Worm (Caenorhabditis elegans) whole organism, L1 larva: Measurements from ENCODE around the gene snr-1.

ENCODE experiments used
- C16A3.4 ChIP-seq: fragments of 150-350 bp; optimal IDR thresholded peaks from 2 replicates; lab custom pipeline; 2014; ENCODE audit warnings: missing biosample characterization, missing genetic modification characterization
- F16B12.6 ChIP-seq: fragments of 150-350 bp; optimal IDR thresholded peaks from 2 replicates; lab custom pipeline; 2014; ENCODE audit warnings: missing biosample characterization, missing genetic modification characterization
- alr-1 ChIP-seq: fragments of 200-800 bp; sonication (Bioruptor generic); optimal IDR thresholded peaks from 2 replicates; lab custom pipeline; 2018; ENCODE audit warnings: borderline replicate concordance, mild to moderate bottlenecking, missing genetic modification characterization, missing compliant biosample characterization
- aly-2 ChIP-seq: fragments of 150-350 bp; optimal IDR thresholded peaks from 2 replicates; lab custom pipeline; 2014; ENCODE audit warnings: missing biosample characterization, missing genetic modification characterization
- ceh-8 ChIP-seq: fragments of 200-800 bp; sonication (Bioruptor generic); optimal IDR thresholded peaks from 2 replicates; lab custom pipeline; 2018; ENCODE audit warnings: mild to moderate bottlenecking, missing genetic modification characterization, moderate library complexity, missing compliant biosample characterization
- ceh-82 ChIP-seq, 3 experiments: fragments of 150-350 bp in 1 of 3; sonication (generic microtip) in 2 of 3; optimal IDR thresholded peaks; 2 replicates each; lab custom pipeline; 2014 to 2017; ENCODE audit warnings: missing biosample characterization in 3 of 3, missing genetic modification characterization in 3 of 3
- efl-1 ChIP-seq, 4 experiments: fragments of 150-350 bp; optimal IDR thresholded peaks in 3 of 4; peaks in 1 of 4; 1 replicate in 1 of 4; 2 replicates in 3 of 4; lab custom pipeline; 2014; ENCODE audit warnings: missing biosample characterization in 2 of 4, missing genetic modification characterization in 2 of 4, missing genetic modification reagents in 2 of 4
- fkh-10 ChIP-seq: sonication (generic microtip); optimal IDR thresholded peaks from 2 replicates; lab custom pipeline; 2017; ENCODE audit warnings: missing biosample characterization, missing genetic modification reagents, missing genetic modification characterization
- hlh-4 ChIP-seq: sonication (generic microtip); optimal IDR thresholded peaks from 2 replicates; lab custom pipeline; 2016; ENCODE audit warnings: mild to moderate bottlenecking, missing genetic modification characterization, missing compliant biosample characterization
- hpl-2 ChIP-seq: fragments of 150-350 bp; optimal IDR thresholded peaks from 2 replicates; lab custom pipeline; 2014; ENCODE audit warnings: missing biosample characterization, missing genetic modification reagents, missing genetic modification characterization
- isw-1 ChIP-seq: fragments of 200-800 bp; sonication (Bioruptor generic); IDR thresholded peaks from 2 replicates; pipeline ENCODE4 v1.3.6; 2022; ENCODE audit warnings: missing genetic modification characterization, missing compliant biosample characterization
- lin-14 ChIP-seq: fragments of 200-800 bp; sonication (Bioruptor generic); optimal IDR thresholded peaks from 2 replicates; lab custom pipeline; 2018; ENCODE audit warnings: mild to moderate bottlenecking, missing genetic modification characterization, moderate library complexity, missing compliant biosample characterization
- lin-35 ChIP-seq, 2 experiments: fragments of 150-350 bp; optimal IDR thresholded peaks; 2 replicates each; lab custom pipeline; 2014; ENCODE audit warnings: missing biosample characterization in 2 of 2, missing genetic modification characterization in 2 of 2, missing genetic modification reagents in 2 of 2
- mep-1 ChIP-seq: fragments of 150-350 bp; optimal IDR thresholded peaks from 2 replicates; lab custom pipeline; 2014; ENCODE audit warnings: missing biosample characterization, missing genetic modification characterization
- nhr-11 ChIP-seq: fragments of 150-350 bp; optimal IDR thresholded peaks from 2 replicates; lab custom pipeline; 2014; ENCODE audit warnings: missing biosample characterization, missing genetic modification characterization
- nhr-19 ChIP-seq: fragments of 200-800 bp; sonication (Bioruptor generic); conservative IDR thresholded peaks from 2 replicates; pipeline ENCODE4 v1.3.6; 2022; ENCODE audit warnings: missing genetic modification characterization, missing compliant biosample characterization
- nhr-237 ChIP-seq: fragments of 150-350 bp; optimal IDR thresholded peaks from 2 replicates; lab custom pipeline; 2014; ENCODE audit warnings: missing biosample characterization, missing genetic modification characterization
- nhr-85 ChIP-seq: sonication (generic microtip); peaks from one replicate; lab custom pipeline; 2016; ENCODE audit warnings: missing genetic modification characterization, inconsistent platforms, missing compliant biosample characterization
- nhr-90 ChIP-seq: sonication (generic microtip); optimal IDR thresholded peaks from 2 replicates; lab custom pipeline; 2016; ENCODE audit warnings: mild to moderate bottlenecking, missing genetic modification characterization, missing compliant biosample characterization; ENCODE audit not compliant: poor library complexity
- skn-1 ChIP-seq: fragments of 150-350 bp; optimal IDR thresholded peaks from 2 replicates; lab custom pipeline; 2014; ENCODE audit warnings: missing biosample characterization, missing genetic modification characterization
- snpc-4 ChIP-seq: fragments of 150-350 bp; optimal IDR thresholded peaks from 2 replicates; lab custom pipeline; 2014; ENCODE audit warnings: missing biosample characterization, missing genetic modification characterization
- snu-23 ChIP-seq: sonication (generic microtip); optimal IDR thresholded peaks from 2 replicates; lab custom pipeline; 2016; ENCODE audit warnings: missing genetic modification characterization, missing compliant biosample characterization
- tbx-2 ChIP-seq: sonication (generic microtip); optimal IDR thresholded peaks from 2 replicates; lab custom pipeline; 2016; ENCODE audit warnings: missing genetic modification characterization, missing compliant biosample characterization
- tlp-1 ChIP-seq: fragments of 150-350 bp; optimal IDR thresholded peaks from 2 replicates; lab custom pipeline; 2014; ENCODE audit warnings: missing biosample characterization, missing genetic modification characterization
- unc-130 ChIP-seq: fragments of 150-350 bp; optimal IDR thresholded peaks from 2 replicates; lab custom pipeline; 2017; ENCODE audit warnings: missing biosample characterization, missing genetic modification characterization, inconsistent platforms
- unc-30 ChIP-seq: sonication (generic microtip); optimal IDR thresholded peaks from 2 replicates; lab custom pipeline; 2017; ENCODE audit warnings: missing biosample characterization, missing genetic modification characterization
- unc-62 ChIP-seq: fragments of 150-350 bp; optimal IDR thresholded peaks from 2 replicates; lab custom pipeline; 2014; ENCODE audit warnings: missing biosample characterization, missing genetic modification reagents, missing genetic modification characterization
- unc-98 ChIP-seq: fragments of 200-800 bp; sonication (Bioruptor generic); IDR thresholded peaks from 2 replicates; pipeline ENCODE4 v1.3.6; 2022; ENCODE audit warnings: missing genetic modification characterization, missing compliant biosample characterization
- zag-1 ChIP-seq: fragments of 150-350 bp; optimal IDR thresholded peaks from 2 replicates; lab custom pipeline; 2014; ENCODE audit warnings: missing biosample characterization, missing genetic modification characterization
- zip-4 ChIP-seq: fragments of 200-800 bp; sonication (Bioruptor generic); optimal IDR thresholded peaks from 2 replicates; lab custom pipeline; 2018; ENCODE audit warnings: mild to moderate bottlenecking, missing genetic modification characterization, moderate library complexity, missing compliant biosample characterization
- ztf-11 ChIP-seq, 2 experiments: sonication (generic microtip); optimal IDR thresholded peaks; 2 replicates each; lab custom pipeline; 2016 to 2017; ENCODE audit warnings: missing genetic modification characterization in 2 of 2, missing biosample characterization in 1 of 2, missing compliant biosample characterization in 1 of 2
- ztf-4 ChIP-seq: fragments of 150-350 bp; optimal IDR thresholded peaks from 2 replicates; lab custom pipeline; 2014; ENCODE audit warnings: missing biosample characterization, missing genetic modification characterization

The snr-1 gene

DNA sequence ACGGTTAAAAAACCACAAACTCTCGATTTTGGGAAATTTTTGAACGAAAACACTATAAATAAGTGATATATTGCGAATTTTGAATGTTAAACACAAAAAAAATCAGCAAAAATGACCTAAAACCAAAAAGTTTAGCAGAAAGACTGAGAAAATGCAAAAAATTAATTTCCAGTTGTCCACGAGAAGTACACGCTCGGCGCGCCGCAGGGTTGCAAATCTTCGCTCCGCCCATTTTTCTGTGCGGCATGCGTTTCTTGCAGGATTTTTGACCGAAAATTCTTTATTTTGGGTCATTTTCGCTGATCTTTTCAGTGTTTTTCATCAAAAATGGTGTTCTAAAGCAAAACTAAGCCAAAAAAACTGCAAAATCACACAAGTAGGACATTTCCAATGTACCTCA lies 3.0 kb upstream of the snr-1 start:
- TF ChIP-seq snu-23 (no peak), efl-1 (optimal IDR thresholded peaks at IDR 0.05; lab: Kevin White, UChicago) (peak in 1 of 2 experiments; percentile 38), efl-1 (GFP tag; optimal IDR thresholded peaks at IDR 0.05 in 1 of 2; lab: Kevin White, UChicago) (no peak)

- peak; percentile 9 for TF ChIP-seq nhr-90 (tag; lab: Kevin White, UChicago)
- TF ChIP-seq zip-4 (GFP tag; lab: Kevin White, UChicago) = no peak
- TF ChIP-seq ztf-4 = peak; percentile 0
- TF ChIP-seq efl-1 (optimal IDR thresholded peaks at IDR 0.05; lab: Kevin White, UChicago) = no peak
- peak in 1 of 2 experiments; percentile 31 for TF ChIP-seq efl-1 (GFP tag; optimal IDR thresholded peaks at IDR 0.05 in 1 of 2; lab: Kevin White, UChicago)
These were observed 1.0 kb downstream of the snr-1 start, which contains the start of gene Y116A8C.43 for ce11 chrIV:17088849-17089248. Y116A8C.43 (plus strand) TSS chrIV:17088851.

- TF ChIP-seq efl-1 (optimal IDR thresholded peaks at IDR 0.05; lab: Kevin White, UChicago) (no peak), efl-1 (GFP tag; optimal IDR thresholded peaks at IDR 0.05 in 1 of 2; lab: Kevin White, UChicago) (peak in 1 of 2 experiments; percentile 89), mep-1 (tag; lab: Kevin White, UChicago) (peak; percentile 2), lin-35 (GFP tag; optimal IDR thresholded peaks at IDR 0.05; lab: Kevin White, UChicago) (peak in 1 of 2 experiments; percentile 24), tbx-2 (tag; lab: Kevin White, UChicago) (no peak)
These were observed 5.9 kb downstream of the snr-1 start, which contains the start of gene Y116A8C.29 for ce11 chrIV:17093701-17094100. Y116A8C.29 (plus strand) TSS chrIV:17094028.

- TF ChIP-seq ceh-82 (tag; optimal IDR thresholded peaks at IDR 0.05; lab: Kevin White, UChicago) (no peak), unc-98 (GFP tag; lab: Robert Waterston, UW) (no peak), isw-1 (GFP tag; lab: Robert Waterston, UW) (no peak), hlh-4 (tag; lab: Kevin White, UChicago) (no peak), unc-62 (GFP tag; lab: Kevin White, UChicago) (no peak)
These were observed 8.3 kb downstream of the snr-1 start, which contains the start of gene Y116A8C.27 for ce11 chrIV:17096168-17096567. Y116A8C.27 (minus strand) TSS chrIV:17096268.

ce11 chrIV:17099113-17099512 lies 11.3 kb downstream of the snr-1 start:
- TF ChIP-seq tlp-1 (tag; lab: Kevin White, UChicago) (no peak), efl-1 (optimal IDR thresholded peaks at IDR 0.05; lab: Kevin White, UChicago) (no peak), efl-1 (GFP tag; optimal IDR thresholded peaks at IDR 0.05 in 1 of 2; lab: Kevin White, UChicago) (peak in 1 of 2 experiments; percentile 43), nhr-85 (peak; percentile 14), unc-98 (GFP tag; lab: Robert Waterston, UW) (no peak)

ce11 chrIV:17100148-17100547 lies 12.3 kb downstream of the snr-1 start, which contains the start of gene bca-2:
bca-2 (minus strand) TSS chrIV:17100248.
- no peak for TF ChIP-seq snpc-4 (tag; lab: Kevin White, UChicago)
- TF ChIP-seq aly-2 (tag; lab: Kevin White, UChicago) = no peak
- TF ChIP-seq nhr-90 (tag; lab: Kevin White, UChicago) = no peak
- no peak for TF ChIP-seq lin-14 (GFP tag; lab: Kevin White, UChicago)
- TF ChIP-seq ceh-8 (GFP tag; lab: Kevin White, UChicago) = no peak
- TF ChIP-seq F16B12.6 (tag; lab: Kevin White, UChicago) = no peak
- no peak for TF ChIP-seq skn-1 (tag; lab: Kevin White, UChicago)
- no peak for TF ChIP-seq unc-30
- no peak for TF ChIP-seq nhr-237 (tag; lab: Kevin White, UChicago)
- TF ChIP-seq lin-35 (GFP tag; optimal IDR thresholded peaks at IDR 0.05; lab: Kevin White, UChicago) = no peak
- no peak for TF ChIP-seq nhr-19 (GFP tag; lab: Robert Waterston, UW)
- TF ChIP-seq fkh-10 (GFP tag; lab: Kevin White, UChicago) = no peak
- TF ChIP-seq C16A3.4 = no peak
- no peak for TF ChIP-seq zag-1 (tag; lab: Kevin White, UChicago)
- TF ChIP-seq hpl-2 (GFP tag; lab: Kevin White, UChicago) = no peak
- no peak for TF ChIP-seq nhr-11 (tag; lab: Kevin White, UChicago)
- TF ChIP-seq efl-1 (optimal IDR thresholded peaks at IDR 0.05; lab: Kevin White, UChicago) = no peak
- no peak for TF ChIP-seq efl-1 (GFP tag; optimal IDR thresholded peaks at IDR 0.05 in 1 of 2; lab: Kevin White, UChicago)
- no peak for TF ChIP-seq ztf-11 (tag; optimal IDR thresholded peaks at IDR 0.05; lab: Kevin White, UChicago)
- TF ChIP-seq alr-1 (tag; lab: Kevin White, UChicago) = no peak
- no peak for TF ChIP-seq unc-130
- TF ChIP-seq, all 84 proteins: peak for 0
